Worm (Caenorhabditis elegans) whole organism, mixed stage, embryonic: ENCODE results near the gene ceh-23.

Experiments used
- ces-1 ChIP-seq: fragments of 150-350 bp; optimal IDR thresholded peaks from 2 replicates; lab custom pipeline; 2014; ENCODE audit warnings: missing biosample characterization, missing genetic modification reagents, missing genetic modification characterization
- elt-1 ChIP-seq: sonication (generic microtip); optimal IDR thresholded peaks from 2 replicates; lab custom pipeline; 2017; ENCODE audit warnings: missing genetic modification characterization, mild to moderate bottlenecking, missing compliant biosample characterization, antibody characterized with exemption, moderate library complexity, borderline replicate concordance; ENCODE audit not compliant: insufficient read depth
- lin-32 ChIP-seq: fragments of 200-800 bp; sonication (Bioruptor generic); optimal IDR thresholded peaks from 2 replicates; lab custom pipeline; 2018; ENCODE audit warnings: mild to moderate bottlenecking, missing genetic modification characterization, missing compliant biosample characterization
- lsy-2 ChIP-seq: fragments of 150-350 bp; optimal IDR thresholded peaks from 2 replicates; lab custom pipeline; 2014; ENCODE audit warnings: missing biosample characterization, missing genetic modification characterization
- mls-2 ChIP-seq: sonication (generic microtip); optimal IDR thresholded peaks from 2 replicates; lab custom pipeline; 2016; ENCODE audit warnings: mild to moderate bottlenecking, missing genetic modification characterization, moderate library complexity, missing compliant biosample characterization
- nhr-12 ChIP-seq: fragments of 150-350 bp; optimal IDR thresholded peaks from 2 replicates; lab custom pipeline; 2014; ENCODE audit warnings: missing biosample characterization, missing genetic modification characterization
- nhr-76 ChIP-seq: sonication (generic microtip); optimal IDR thresholded peaks from 2 replicates; lab custom pipeline; 2017; ENCODE audit warnings: missing biosample characterization, missing genetic modification characterization
- snpc-4 ChIP-seq: fragments of 150-350 bp; optimal IDR thresholded peaks from 2 replicates; lab custom pipeline; 2014; ENCODE audit warnings: missing biosample characterization, missing genetic modification characterization
- unc-39 ChIP-seq: fragments of 150-350 bp; optimal IDR thresholded peaks from 2 replicates; lab custom pipeline; 2014; ENCODE audit warnings: missing biosample characterization, missing genetic modification characterization
- ztf-11 ChIP-seq: fragments of 150-350 bp; optimal IDR thresholded peaks from 2 replicates; lab custom pipeline; 2014; ENCODE audit warnings: missing biosample characterization, missing genetic modification characterization

DNA sequence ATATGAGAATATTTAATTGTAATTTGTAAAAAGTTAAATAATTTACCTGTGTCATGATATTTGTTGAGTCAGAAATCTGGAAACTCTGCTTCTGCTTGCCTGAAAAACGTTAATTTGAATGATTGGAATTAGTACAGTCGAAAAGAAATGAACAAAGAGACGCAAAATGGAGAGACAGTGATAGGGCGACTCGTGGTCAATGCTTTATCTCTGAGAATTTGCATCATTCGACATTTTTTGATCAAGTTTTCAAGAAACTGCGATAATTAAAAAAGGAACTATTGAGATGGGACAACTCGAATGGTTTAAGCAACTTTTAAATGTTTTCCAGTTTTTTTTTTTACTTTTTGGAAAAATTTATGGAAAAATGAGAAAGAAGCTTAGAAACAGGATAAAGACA, 21.5 kb downstream of the ceh-23 start, which contains the start of gene cuc-1:
- no peak for TF ChIP-seq ztf-11 (tag; lab: Kevin White, UChicago)
- no peak for TF ChIP-seq mls-2
- no peak for TF ChIP-seq unc-39 (tag; lab: Kevin White, UChicago)
- no peak for TF ChIP-seq lin-32
- TF ChIP-seq lsy-2 (tag; lab: Kevin White, UChicago) = no peak
- no peak for TF ChIP-seq nhr-12
- no peak for TF ChIP-seq snpc-4 (tag; lab: Kevin White, UChicago)
- no peak for TF ChIP-seq nhr-76 (tag; lab: Kevin White, UChicago)
- no peak for TF ChIP-seq ces-1 (GFP tag; lab: Kevin White, UChicago)
- no peak for TF ChIP-seq elt-1 (tag; lab: Kevin White, UChicago)
